Fruit fly (Drosophila melanogaster) whole organism, embryonic: ENCODE data around the gene Snx17.

Source experiments
- ATbp ChIP-seq: fragments of 200-800 bp; sonication (Bioruptor generic); optimal IDR thresholded peaks from 2 replicates; lab custom pipeline; 2017; ENCODE audit warnings: missing biosample characterization, mild to moderate bottlenecking, missing genetic modification characterization, missing genetic modification reagents
- C15 ChIP-seq: fragments of 200-800 bp; sonication (Bioruptor generic); IDR thresholded peaks from 3 replicates; pipeline ENCODE4 v1.3.6; 2022; ENCODE audit warnings: missing biosample characterization, missing genetic modification characterization
- CG10209 ChIP-seq: fragments of 200-800 bp; sonication (Bioruptor generic); optimal IDR thresholded peaks from 3 replicates; lab custom pipeline; 2017; ENCODE audit warnings: missing biosample characterization, mild to moderate bottlenecking, missing genetic modification characterization, missing genetic modification reagents
- CG12155 ChIP-seq: fragments of 200-800 bp; sonication (Bioruptor generic); optimal IDR thresholded peaks from 3 replicates; lab custom pipeline; 2016; ENCODE audit warnings: missing biosample characterization, missing genetic modification characterization
- CG12236 ChIP-seq: fragments of 200-800 bp; sonication (Bioruptor generic); optimal IDR thresholded peaks from 2 replicates; lab custom pipeline; 2016; ENCODE audit warnings: missing biosample characterization, missing genetic modification characterization
- CG1233 ChIP-seq: fragments of 200-800 bp; sonication (Bioruptor generic); optimal IDR thresholded peaks from 4 replicates; lab custom pipeline; 2018; ENCODE audit warnings: missing biosample characterization, mild to moderate bottlenecking, missing genetic modification characterization
- CG12744 ChIP-seq: fragments of 200-800 bp; sonication (Bioruptor generic); optimal IDR thresholded peaks from 2 replicates; lab custom pipeline; 2016; ENCODE audit warnings: missing biosample characterization, missing genetic modification characterization
- CG12769 ChIP-seq: fragments of 200-800 bp; sonication (Bioruptor generic); optimal IDR thresholded peaks from 2 replicates; lab custom pipeline; 2019; ENCODE audit warnings: missing biosample characterization, mild to moderate bottlenecking, missing genetic modification characterization, moderate library complexity
- CG13775 ChIP-seq: fragments of 200-800 bp; sonication (Bioruptor generic); optimal IDR thresholded peaks from 3 replicates; lab custom pipeline; 2017; ENCODE audit warnings: missing biosample characterization, mild to moderate bottlenecking, missing genetic modification characterization
- CG14860 ChIP-seq: fragments of 200-800 bp; sonication (Bioruptor generic); IDR thresholded peaks from 3 replicates; pipeline ENCODE4 v1.3.6; 2022; ENCODE audit warnings: missing biosample characterization, missing genetic modification characterization; ENCODE audit not compliant: partially characterized antibody
- CG14965 ChIP-seq: fragments of 200-800 bp; sonication (Bioruptor generic); optimal IDR thresholded peaks from 2 replicates; lab custom pipeline; 2016; ENCODE audit warnings: missing biosample characterization, missing genetic modification characterization, borderline replicate concordance
- CG15073 ChIP-seq: fragments of 200-800 bp; sonication (Bioruptor generic); optimal IDR thresholded peaks from 2 replicates; lab custom pipeline; 2016; ENCODE audit warnings: missing biosample characterization, missing genetic modification characterization
- CG1529 ChIP-seq: fragments of 200-800 bp; sonication (Bioruptor generic); optimal IDR thresholded peaks from 3 replicates; lab custom pipeline; 2018; ENCODE audit warnings: missing biosample characterization, missing genetic modification characterization
- CG17361 ChIP-seq: fragments of 200-800 bp; sonication (Bioruptor generic); IDR thresholded peaks from 3 replicates; pipeline ENCODE4 v1.3.6; 2022; ENCODE audit warnings: missing biosample characterization, missing genetic modification characterization
- CG18262 ChIP-seq: fragments of 200-800 bp; optimal IDR thresholded peaks from 3 replicates; lab custom pipeline; 2019; ENCODE audit warnings: missing biosample characterization, mild to moderate bottlenecking, missing genetic modification characterization, moderate library complexity
- CG18764 ChIP-seq: fragments of 200-800 bp; sonication (Bioruptor generic); optimal IDR thresholded peaks from 3 replicates; lab custom pipeline; 2016; ENCODE audit warnings: missing biosample characterization, missing genetic modification characterization
- CG33213 ChIP-seq: fragments of 200-800 bp; sonication (Bioruptor generic); optimal IDR thresholded peaks from 3 replicates; lab custom pipeline; 2016; ENCODE audit warnings: missing biosample characterization, missing genetic modification characterization
- CG34224 ChIP-seq: fragments of 200-800 bp; sonication (Bioruptor generic); IDR thresholded peaks from 3 replicates; pipeline ENCODE4 v1.3.6; 2022; ENCODE audit warnings: missing biosample characterization, missing genetic modification characterization; ENCODE audit not compliant: partially characterized antibody
- CG4328 ChIP-seq: fragments of 200-800 bp; sonication (Bioruptor generic); optimal IDR thresholded peaks from 3 replicates; lab custom pipeline; 2017; ENCODE audit warnings: missing biosample characterization, missing genetic modification reagents, missing genetic modification characterization
- CG5953 ChIP-seq: fragments of 200-800 bp; sonication (Bioruptor generic); IDR thresholded peaks from 2 replicates; pipeline ENCODE4 v1.3.6; 2022; ENCODE audit warnings: missing biosample characterization, missing genetic modification characterization
- CG6254 ChIP-seq: fragments of 200-800 bp; sonication (Bioruptor generic); optimal IDR thresholded peaks from 3 replicates; lab custom pipeline; 2017; ENCODE audit warnings: mild to moderate bottlenecking, missing biosample characterization, missing genetic modification reagents, missing genetic modification characterization
- CG6272 ChIP-seq: fragments of 200-800 bp; sonication (Bioruptor generic); IDR thresholded peaks from 2 replicates; pipeline ENCODE4 v1.3.6; 2022; ENCODE audit warnings: missing biosample characterization, missing genetic modification characterization
- CG8924 ChIP-seq: fragments of 200-800 bp; optimal IDR thresholded peaks from 3 replicates; lab custom pipeline; 2019; ENCODE audit warnings: missing biosample characterization, mild to moderate bottlenecking, missing genetic modification characterization, moderate library complexity
- CG9609 ChIP-seq: fragments of 200-800 bp; sonication (Bioruptor generic); optimal IDR thresholded peaks from 3 replicates; lab custom pipeline; 2016; ENCODE audit warnings: missing biosample characterization, missing genetic modification characterization
- Drgx ChIP-seq: fragments of 200-800 bp; sonication (Bioruptor generic); IDR thresholded peaks from 2 replicates; pipeline ENCODE4 v1.3.6; 2022; ENCODE audit warnings: missing biosample characterization, missing genetic modification characterization
- Elba2 ChIP-seq: fragments of 200-800 bp; sonication (Bioruptor generic); optimal IDR thresholded peaks from 3 replicates; lab custom pipeline; 2016; ENCODE audit warnings: missing biosample characterization, missing genetic modification characterization
- H2.0 ChIP-seq: fragments of 200-800 bp; sonication (Bioruptor generic); IDR thresholded peaks from 2 replicates; pipeline ENCODE4 v1.3.6; 2022; ENCODE audit warnings: missing biosample characterization, missing genetic modification characterization
- Hmx ChIP-seq: fragments of 200-800 bp; sonication (Bioruptor generic); optimal IDR thresholded peaks from 2 replicates; lab custom pipeline; 2016; ENCODE audit warnings: missing biosample characterization, missing genetic modification characterization
- MBD-R2 ChIP-seq: fragments of 200-800 bp; sonication (Bioruptor generic); IDR thresholded peaks from 2 replicates; pipeline ENCODE4 v1.3.6; 2022; ENCODE audit warnings: missing biosample characterization, missing genetic modification characterization
- Med ChIP-seq: fragments of 200-800 bp; sonication (Bioruptor generic); peaks from one replicate; lab custom pipeline; 2016; ENCODE audit warnings: missing biosample characterization, missing genetic modification characterization, mild to moderate bottlenecking, inconsistent platforms, moderate library complexity
- Ptx1 ChIP-seq: fragments of 200-800 bp; sonication (Bioruptor generic); IDR thresholded peaks from 2 replicates; pipeline ENCODE4 v1.3.6; 2022; ENCODE audit warnings: missing biosample characterization, missing genetic modification characterization
- Scr ChIP-seq: fragments of 200-800 bp; sonication (Bioruptor generic); IDR thresholded peaks from 2 replicates; pipeline ENCODE4 v1.3.6; 2022; ENCODE audit warnings: missing biosample characterization, missing genetic modification characterization; ENCODE audit not compliant: partially characterized antibody
- Sox102F ChIP-seq: fragments of 200-800 bp; sonication (Bioruptor generic); optimal IDR thresholded peaks from 2 replicates; lab custom pipeline; 2018; ENCODE audit warnings: missing biosample characterization, mild to moderate bottlenecking, missing genetic modification characterization, moderate library complexity
- ac ChIP-seq: fragments of 200-800 bp; sonication (Bioruptor generic); optimal IDR thresholded peaks from 3 replicates; lab custom pipeline; 2017; ENCODE audit warnings: missing biosample characterization, mild to moderate bottlenecking, missing genetic modification characterization
- ara ChIP-seq: fragments of 200-800 bp; sonication (Bioruptor generic); IDR thresholded peaks from 2 replicates; pipeline ENCODE4 v1.3.6; 2022; ENCODE audit warnings: missing biosample characterization, missing genetic modification characterization
- dimm ChIP-seq: fragments of 200-800 bp; sonication (Bioruptor generic); IDR thresholded peaks from 2 replicates; pipeline ENCODE4 v1.3.6; 2022; ENCODE audit warnings: missing biosample characterization, missing genetic modification characterization
- fd64A ChIP-seq: fragments of 200-800 bp; sonication (Bioruptor generic); optimal IDR thresholded peaks from 3 replicates; lab custom pipeline; 2018; ENCODE audit warnings: missing biosample characterization, mild to moderate bottlenecking, missing genetic modification characterization
- jigr1 ChIP-seq: fragments of 200-800 bp; sonication (Bioruptor generic); IDR thresholded peaks from 3 replicates; pipeline ENCODE4 v1.3.6; 2022; ENCODE audit warnings: missing biosample characterization, missing genetic modification characterization
- lov ChIP-seq, 2 experiments: fragments of 200-800 bp in 1 of 2; fragments of >200 bp in 1 of 2; sonication (Bioruptor generic) in 1 of 2; IDR thresholded peaks in 1 of 2; optimal IDR thresholded peaks in 1 of 2; 2 replicates in 1 of 2; 3 replicates in 1 of 2; pipeline versions ENCODE4 v1.3.6 to Lab custom; 2017 to 2022; ENCODE audit warnings: missing biosample characterization in 1 of 2, missing genetic modification characterization in 1 of 2
- nom ChIP-seq: fragments of 200-800 bp; sonication (Bioruptor generic); optimal IDR thresholded peaks from 2 replicates; lab custom pipeline; 2017; ENCODE audit warnings: missing biosample characterization, missing genetic modification characterization, mild to moderate bottlenecking, moderate library complexity, missing genetic modification reagents
- odd ChIP-seq: fragments of 200-800 bp; sonication (Bioruptor generic); optimal IDR thresholded peaks from 2 replicates; lab custom pipeline; 2017; ENCODE audit warnings: missing biosample characterization, mild to moderate bottlenecking, missing genetic modification characterization
- pb ChIP-seq: fragments of 200-800 bp; sonication (Bioruptor generic); optimal IDR thresholded peaks from 3 replicates; lab custom pipeline; 2016; ENCODE audit warnings: missing biosample characterization, missing genetic modification characterization
- peb ChIP-seq: fragments of 200-800 bp; sonication (Bioruptor generic); IDR thresholded peaks from 2 replicates; pipeline ENCODE4 v1.3.6; 2022; ENCODE audit warnings: missing biosample characterization, missing genetic modification characterization
- row ChIP-seq: fragments of 200-800 bp; sonication (Bioruptor generic); IDR thresholded peaks from 3 replicates; pipeline ENCODE4 v1.3.6; 2022; ENCODE audit warnings: missing biosample characterization, missing genetic modification characterization
- seq ChIP-seq: fragments of 200-800 bp; sonication (Bioruptor generic); IDR thresholded peaks from 2 replicates; pipeline ENCODE4 v1.3.6; 2022; ENCODE audit warnings: missing biosample characterization, missing genetic modification characterization
- shn ChIP-seq: fragments of 200-800 bp; sonication (Bioruptor generic); optimal IDR thresholded peaks from 3 replicates; lab custom pipeline; 2016; ENCODE audit warnings: missing biosample characterization, missing genetic modification characterization
- so ChIP-seq: fragments of 200-800 bp; sonication (Bioruptor generic); IDR thresholded peaks from 3 replicates; pipeline ENCODE4 v1.3.6; 2022; ENCODE audit warnings: missing biosample characterization, missing genetic modification characterization
- tgo ChIP-seq: fragments of 200-800 bp; sonication (Bioruptor generic); IDR thresholded peaks from 3 replicates; pipeline ENCODE4 v1.3.6; 2022; ENCODE audit warnings: missing biosample characterization, missing genetic modification characterization
- zf30C ChIP-seq: fragments of 200-800 bp; sonication (Bioruptor generic); optimal IDR thresholded peaks from 3 replicates; lab custom pipeline; 2018; ENCODE audit warnings: missing biosample characterization, mild to moderate bottlenecking, missing genetic modification characterization

The Snx17 gene

dm6 chr2L:10208799-10209794, 2.3 kb upstream of the Snx17 start, which contains the start of gene CG5731 (continued):
- TF ChIP-seq lov (optimal IDR thresholded peaks at IDR 0.05; lab: Kevin White, UChicago) (no peak), lov (GFP tag; IDR thresholded peaks at IDR 0.05; lab: Robert Waterston, UW) (no peak), so (GFP tag; lab: Robert Waterston, UW) (no peak), CG18764 (GFP tag; lab: Kevin White, UChicago) (no peak), CG15073 (GFP tag; lab: Kevin White, UChicago) (no peak), Scr (GFP tag; lab: Robert Waterston, UW) (no peak), pb (GFP tag; lab: Kevin White, UChicago) (no peak), CG12769 (no peak), ara (GFP tag; lab: Robert Waterston, UW) (no peak), Hmx (no peak), CG12236 (GFP tag; lab: Kevin White, UChicago) (no peak), peb (GFP tag; lab: Robert Waterston, UW) (no peak), Elba2 (GFP tag; lab: Kevin White, UChicago) (no peak), CG6254 (GFP tag; lab: Kevin White, UChicago) (no peak), Ptx1 (GFP tag; lab: Robert Waterston, UW) (no peak), CG9609 (no peak), CG17361 (GFP tag; lab: Robert Waterston, UW) (no peak), CG18262 (tag; lab: Kevin White, UChicago) (no peak), Sox102F (GFP tag; lab: Kevin White, UChicago) (no peak), zf30C (GFP tag; lab: Kevin White, UChicago) (peak; percentile 23), MBD-R2 (GFP tag; lab: Robert Waterston, UW) (0 out of 2 replicates have a peak, but pooled peaks have one; percentile 17), Med (GFP tag; lab: Kevin White, UChicago) (peak; percentile 68), row (peak; percentile 19; the same call in 1 of the 3 replicates), tgo (no peak), CG1233 (GFP tag; lab: Kevin White, UChicago) (no peak), CG13775 (GFP tag; lab: Kevin White, UChicago) (no peak), CG14860 (GFP tag; lab: Robert Waterston, UW) (no peak), ATbp (GFP tag; lab: Kevin White, UChicago) (no peak), CG12155 (GFP tag; lab: Kevin White, UChicago) (no peak), Drgx (GFP tag; lab: Robert Waterston, UW) (no peak), CG10209 (GFP tag; lab: Kevin White, UChicago) (no peak), CG5953 (GFP tag; lab: Robert Waterston, UW) (no peak), odd (GFP tag; lab: Kevin White, UChicago) (no peak), fd64A (GFP tag; lab: Kevin White, UChicago) (no peak), CG14965 (GFP tag; lab: Kevin White, UChicago) (no peak), CG1529 (GFP tag; lab: Kevin White, UChicago) (no peak), nom (GFP tag; lab: Kevin White, UChicago) (peak; percentile 17), CG4328 (no peak), CG6272 (GFP tag; lab: Robert Waterston, UW) (no peak), dimm (no peak), jigr1 (GFP tag; lab: Robert Waterston, UW) (no peak), H2.0 (GFP tag; lab: Robert Waterston, UW) (no peak), CG8924 (tag; lab: Kevin White, UChicago) (peak; percentile 2), C15 (GFP tag; lab: Robert Waterston, UW) (no peak), CG33213 (GFP tag; lab: Kevin White, UChicago) (no peak), shn (no peak), CG34224 (GFP tag; lab: Robert Waterston, UW) (no peak), CG12744 (GFP tag; lab: Kevin White, UChicago) (no peak), seq (no peak), ac (GFP tag; lab: Kevin White, UChicago) (no peak)
